Fruit fly (Drosophila melanogaster) whole organism, embryonic: ENCODE measurements around the gene CG34290.

ENCODE experiments used
- B-H1 ChIP-seq: fragments of 200-800 bp; sonication (Bioruptor generic); IDR thresholded peaks from 3 replicates; pipeline ENCODE4 v1.3.6; 2022; ENCODE audit warnings: missing biosample characterization, missing genetic modification characterization
- B-H2 ChIP-seq: fragments of 200-800 bp; sonication (Bioruptor generic); optimal IDR thresholded peaks from 2 replicates; lab custom pipeline; 2018; ENCODE audit warnings: missing biosample characterization, mild to moderate bottlenecking, missing genetic modification characterization
- Bteb2 ChIP-seq: fragments of 200-800 bp; sonication (Bioruptor generic); optimal IDR thresholded peaks from 2 replicates; lab custom pipeline; 2016; ENCODE audit warnings: missing biosample characterization, missing genetic modification characterization
- CG1024 ChIP-seq: fragments of 200-800 bp; sonication (Bioruptor generic); IDR thresholded peaks from 2 replicates; pipeline ENCODE4 v1.3.6; 2022; ENCODE audit warnings: missing biosample characterization, missing genetic modification characterization
- CG11093 ChIP-seq: fragments of 200-800 bp; sonication (Bioruptor generic); IDR thresholded peaks from 3 replicates; pipeline ENCODE4 v1.3.6; 2022; ENCODE audit warnings: missing biosample characterization, missing genetic modification characterization
- CG12744 ChIP-seq: fragments of 200-800 bp; sonication (Bioruptor generic); optimal IDR thresholded peaks from 2 replicates; lab custom pipeline; 2016; ENCODE audit warnings: missing biosample characterization, missing genetic modification characterization
- CG13624 ChIP-seq: fragments of 200-800 bp; sonication (Bioruptor generic); optimal IDR thresholded peaks from 2 replicates; lab custom pipeline; 2016; ENCODE audit warnings: missing biosample characterization, missing genetic modification characterization
- CG13894 ChIP-seq: fragments of 200-800 bp; sonication (Bioruptor generic); optimal IDR thresholded peaks from 3 replicates; lab custom pipeline; 2018; ENCODE audit warnings: missing biosample characterization, mild to moderate bottlenecking, missing genetic modification characterization, moderate library complexity
- CG14441 ChIP-seq: fragments of 200-800 bp; sonication (Bioruptor generic); IDR thresholded peaks from 2 replicates; pipeline ENCODE4 v1.3.6; 2022; ENCODE audit warnings: missing biosample characterization, missing genetic modification characterization
- CG14710 ChIP-seq: fragments of 200-800 bp; sonication (Bioruptor generic); optimal IDR thresholded peaks from 3 replicates; lab custom pipeline; 2019; ENCODE audit warnings: missing biosample characterization, mild to moderate bottlenecking, missing genetic modification characterization, moderate library complexity
- CG15479 ChIP-seq: fragments of 200-800 bp; sonication (Bioruptor generic); optimal IDR thresholded peaks from 3 replicates; lab custom pipeline; 2019; ENCODE audit warnings: missing biosample characterization, mild to moderate bottlenecking, missing genetic modification characterization, moderate library complexity
- CG15601 ChIP-seq: fragments of 200-800 bp; sonication (Bioruptor generic); optimal IDR thresholded peaks from 3 replicates; lab custom pipeline; 2019; ENCODE audit warnings: missing biosample characterization, mild to moderate bottlenecking, missing genetic modification characterization, moderate library complexity
- CG1603 ChIP-seq: fragments of 200-800 bp; sonication (Bioruptor generic); optimal IDR thresholded peaks from 2 replicates; lab custom pipeline; 2019; ENCODE audit warnings: missing biosample characterization, mild to moderate bottlenecking, missing genetic modification characterization, moderate library complexity
- CG16813 ChIP-seq: fragments of 200-800 bp; sonication (Bioruptor generic); IDR thresholded peaks from 3 replicates; pipeline ENCODE4 v1.3.6; 2022; ENCODE audit warnings: missing biosample characterization, missing genetic modification characterization; ENCODE audit not compliant: partially characterized antibody
- CG1792 ChIP-seq: fragments of 200-800 bp; sonication (Bioruptor generic); optimal IDR thresholded peaks from 2 replicates; lab custom pipeline; 2016; ENCODE audit warnings: missing biosample characterization, missing genetic modification characterization
- CG18764 ChIP-seq: fragments of 200-800 bp; sonication (Bioruptor generic); optimal IDR thresholded peaks from 3 replicates; lab custom pipeline; 2016; ENCODE audit warnings: missing biosample characterization, missing genetic modification characterization
- CG2129 ChIP-seq: fragments of 200-800 bp; sonication (Bioruptor generic); IDR thresholded peaks from 2 replicates; pipeline ENCODE4 v1.3.6; 2022; ENCODE audit warnings: missing biosample characterization, missing genetic modification characterization; ENCODE audit not compliant: partially characterized antibody
- CG30403 ChIP-seq: fragments of 200-800 bp; sonication (Bioruptor generic); optimal IDR thresholded peaks from 3 replicates; lab custom pipeline; 2016; ENCODE audit warnings: missing biosample characterization, missing genetic modification characterization
- CG4854 ChIP-seq: fragments of 200-800 bp; sonication (Bioruptor generic); optimal IDR thresholded peaks from 2 replicates; lab custom pipeline; 2016; ENCODE audit warnings: missing biosample characterization, missing genetic modification characterization, inconsistent platforms
- CG6813 ChIP-seq: fragments of 200-800 bp; sonication (Bioruptor generic); optimal IDR thresholded peaks from 2 replicates; lab custom pipeline; 2017; ENCODE audit warnings: missing biosample characterization, missing genetic modification characterization, mild to moderate bottlenecking, moderate library complexity, missing genetic modification reagents
- CG6854 ChIP-seq: fragments of 200-800 bp; sonication (Bioruptor generic); optimal IDR thresholded peaks from 3 replicates; lab custom pipeline; 2017; ENCODE audit warnings: missing biosample characterization, mild to moderate bottlenecking, missing genetic modification characterization
- CoRest ChIP-seq: fragments of 200-800 bp; sonication (Bioruptor generic); optimal IDR thresholded peaks from 3 replicates; lab custom pipeline; 2018; ENCODE audit warnings: missing biosample characterization, mild to moderate bottlenecking, missing genetic modification characterization, moderate library complexity
- Fer3 ChIP-seq: fragments of 200-800 bp; sonication (Bioruptor generic); optimal IDR thresholded peaks from 2 replicates; lab custom pipeline; 2018; ENCODE audit warnings: missing biosample characterization, mild to moderate bottlenecking, missing genetic modification characterization, moderate library complexity
- Gsc ChIP-seq: fragments of 200-800 bp; sonication (Bioruptor generic); IDR thresholded peaks from 2 replicates; pipeline ENCODE4 v1.3.6; 2022; ENCODE audit warnings: missing biosample characterization, missing genetic modification characterization
- HLH4C ChIP-seq: fragments of 200-800 bp; sonication (Bioruptor generic); IDR thresholded peaks from 3 replicates; pipeline ENCODE4 v1.3.6; 2022; ENCODE audit warnings: missing biosample characterization, missing genetic modification characterization; ENCODE audit not compliant: partially characterized antibody
- Hand ChIP-seq: fragments of 200-800 bp; sonication (Bioruptor generic); optimal IDR thresholded peaks from 2 replicates; lab custom pipeline; 2017; ENCODE audit warnings: mild to moderate bottlenecking, missing biosample characterization, missing genetic modification reagents, missing genetic modification characterization
- HmgZ ChIP-seq: fragments of 200-800 bp; sonication (Bioruptor generic); optimal IDR thresholded peaks from 2 replicates; lab custom pipeline; 2018; ENCODE audit warnings: missing biosample characterization, mild to moderate bottlenecking, missing genetic modification characterization
- Mrtf ChIP-seq: fragments of 200-800 bp; sonication (Bioruptor generic); IDR thresholded peaks from 3 replicates; pipeline ENCODE4 v1.3.6; 2022; ENCODE audit warnings: missing biosample characterization, missing genetic modification characterization
- Myb ChIP-seq: fragments of 200-800 bp; sonication (Bioruptor generic); optimal IDR thresholded peaks from 2 replicates; lab custom pipeline; 2016; ENCODE audit warnings: missing biosample characterization, missing genetic modification characterization
- NC2β ChIP-seq: fragments of 200-800 bp; sonication (Bioruptor generic); optimal IDR thresholded peaks from 2 replicates; lab custom pipeline; 2016; ENCODE audit warnings: missing biosample characterization, missing genetic modification characterization
- PHDP ChIP-seq: fragments of 200-800 bp; sonication (Bioruptor generic); optimal IDR thresholded peaks from 3 replicates; lab custom pipeline; 2018; ENCODE audit warnings: missing biosample characterization, mild to moderate bottlenecking, missing genetic modification characterization, moderate library complexity
- Rfx ChIP-seq: fragments of 200-800 bp; sonication (Bioruptor generic); IDR thresholded peaks from 2 replicates; pipeline ENCODE4 v1.3.6; 2022; ENCODE audit warnings: missing biosample characterization, missing genetic modification characterization
- Sry-δ ChIP-seq: fragments of 200-800 bp; sonication (Bioruptor generic); optimal IDR thresholded peaks from 2 replicates; lab custom pipeline; 2016; ENCODE audit warnings: missing biosample characterization, missing genetic modification characterization
- Taf1 ChIP-seq: fragments of 200-800 bp; sonication (Bioruptor generic); IDR thresholded peaks from 2 replicates; pipeline ENCODE4 v1.3.6; 2022; ENCODE audit warnings: missing biosample characterization, missing genetic modification characterization
- cad ChIP-seq: fragments of >200 bp; optimal IDR thresholded peaks from 2 replicates; lab custom pipeline; 2017; ENCODE audit warnings: missing biosample characterization, missing genetic modification characterization
- cas ChIP-seq: fragments of 200-800 bp; sonication (Bioruptor generic); IDR thresholded peaks from 2 replicates; pipeline ENCODE4 v1.3.6; 2022; ENCODE audit warnings: missing biosample characterization, missing genetic modification characterization
- croc ChIP-seq: fragments of 200-800 bp; sonication (Bioruptor generic); conservative IDR thresholded peaks from 3 replicates; pipeline ENCODE4 v1.3.6; 2022; ENCODE audit warnings: missing biosample characterization, missing genetic modification characterization
- crol ChIP-seq: fragments of 200-800 bp; sonication (Bioruptor generic); IDR thresholded peaks from 2 replicates; pipeline ENCODE4 v1.3.6; 2022; ENCODE audit warnings: missing biosample characterization, missing genetic modification characterization
- emc ChIP-seq: fragments of 200-800 bp; sonication (Bioruptor generic); optimal IDR thresholded peaks from 2 replicates; lab custom pipeline; 2016; ENCODE audit warnings: missing biosample characterization, missing genetic modification characterization
- ftz-f1 ChIP-seq: fragments of 200-800 bp; sonication (Bioruptor generic); optimal IDR thresholded peaks from 2 replicates; lab custom pipeline; 2016; ENCODE audit warnings: missing biosample characterization, missing genetic modification characterization
- gcm2 ChIP-seq: fragments of 200-800 bp; sonication (Bioruptor generic); optimal IDR thresholded peaks from 2 replicates; lab custom pipeline; 2016; ENCODE audit warnings: missing biosample characterization, missing genetic modification characterization
- gem ChIP-seq: fragments of 200-800 bp; sonication (Bioruptor generic); optimal IDR thresholded peaks from 2 replicates; lab custom pipeline; 2019; ENCODE audit warnings: missing biosample characterization, mild to moderate bottlenecking, missing genetic modification characterization, moderate library complexity
- lmd ChIP-seq: fragments of 200-800 bp; sonication (Bioruptor generic); IDR thresholded peaks from 2 replicates; pipeline ENCODE4 v1.3.6; 2022; ENCODE audit warnings: missing biosample characterization, missing genetic modification characterization
- repo ChIP-seq: fragments of 200-800 bp; sonication (Bioruptor generic); optimal IDR thresholded peaks from 2 replicates; lab custom pipeline; 2016; ENCODE audit warnings: missing biosample characterization, missing genetic modification characterization
- rib ChIP-seq: fragments of 200-800 bp; sonication (Bioruptor generic); IDR thresholded peaks from 2 replicates; pipeline ENCODE4 v1.3.6; 2022; ENCODE audit warnings: missing biosample characterization, missing genetic modification characterization
- salm ChIP-seq: fragments of 200-800 bp; sonication (Bioruptor generic); optimal IDR thresholded peaks from 2 replicates; lab custom pipeline; 2018; ENCODE audit warnings: missing biosample characterization, mild to moderate bottlenecking, missing genetic modification characterization
- scrt ChIP-seq: fragments of 200-800 bp; sonication (Bioruptor generic); optimal IDR thresholded peaks from 2 replicates; lab custom pipeline; 2018; ENCODE audit warnings: missing biosample characterization, mild to moderate bottlenecking, missing genetic modification characterization, moderate library complexity
- sob ChIP-seq: fragments of 200-800 bp; sonication (Bioruptor generic); IDR thresholded peaks from 2 replicates; pipeline ENCODE4 v1.3.6; 2022; ENCODE audit warnings: missing biosample characterization, missing genetic modification characterization
- stc ChIP-seq: fragments of 200-800 bp; sonication (Bioruptor generic); IDR thresholded peaks from 2 replicates; pipeline ENCODE4 v1.3.6; 2022; ENCODE audit warnings: missing biosample characterization, missing genetic modification characterization
- toy ChIP-seq: fragments of 200-800 bp; sonication (Bioruptor generic); IDR thresholded peaks from 2 replicates; pipeline ENCODE4 v1.3.6; 2022; ENCODE audit warnings: missing biosample characterization, missing genetic modification characterization
- vvl ChIP-seq: fragments of 200-800 bp; sonication (Bioruptor generic); IDR thresholded peaks from 2 replicates; pipeline ENCODE4 v1.3.6; 2022; ENCODE audit warnings: missing biosample characterization, missing genetic modification characterization

CG34290 gene

dm6 chr3R:24252494-24252893 lies 37.1 kb downstream of the CG34290 start, which contains the start of gene beta-PheRS (continued):
- TF ChIP-seq lmd (GFP tag; lab: Robert Waterston, UW) (peak; percentile 30; the same call in 1 of the 2 replicates), CG1603 (tag; lab: Kevin White, UChicago) (no peak), CG13624 (GFP tag; lab: Kevin White, UChicago) (peak; percentile 64), CG6854 (GFP tag; lab: Kevin White, UChicago) (no peak), vvl (GFP tag; lab: Robert Waterston, UW) (peak; percentile 88), gem (tag; lab: Kevin White, UChicago) (no peak), B-H2 (GFP tag; lab: Kevin White, UChicago) (no peak), Taf1 (GFP tag; lab: Robert Waterston, UW) (no peak), CG18764 (GFP tag; lab: Kevin White, UChicago) (no peak), CG14441 (peak; percentile 39; the same call in 1 of the 2 replicates), HLH4C (GFP tag; lab: Robert Waterston, UW) (peak; percentile 84), gcm2 (GFP tag; lab: Kevin White, UChicago) (no peak), Myb (peak; percentile 63), CG11093 (GFP tag; lab: Robert Waterston, UW) (no peak), CG12744 (no peak), cad (GFP tag; lab: Kevin White, UChicago) (no peak), HmgZ (tag; lab: Kevin White, UChicago) (peak; percentile 88), cas (GFP tag; lab: Robert Waterston, UW) (no peak), emc (GFP tag; lab: Kevin White, UChicago) (no peak), Mrtf (GFP tag; lab: Robert Waterston, UW) (peak; percentile 48; the same call in 1 of the 3 replicates), CG2129 (GFP tag; lab: Robert Waterston, UW) (peak; percentile 63), ftz-f1 (peak; percentile 71), Hand (GFP tag; lab: Kevin White, UChicago) (no peak), Bteb2 (GFP tag; lab: Kevin White, UChicago) (peak; percentile 70), CG30403 (GFP tag; lab: Kevin White, UChicago) (peak; percentile 61), CG1792 (peak; percentile 0), CG1024 (peak; percentile 70), CG13894 (tag; lab: Kevin White, UChicago) (no peak), stc (GFP tag; lab: Robert Waterston, UW) (no peak), sob (GFP tag; lab: Robert Waterston, UW) (peak; percentile 81), Rfx (GFP tag; lab: Robert Waterston, UW) (peak; percentile 86), CG15601 (tag; lab: Kevin White, UChicago) (no peak), toy (GFP tag; lab: Robert Waterston, UW) (no peak), CoRest (tag; lab: Kevin White, UChicago) (no peak), CG6813 (GFP tag; lab: Kevin White, UChicago) (no peak), CG14710 (peak; percentile 95), crol (GFP tag; lab: Robert Waterston, UW) (no peak), CG15479 (GFP tag; lab: Kevin White, UChicago) (no peak), croc (no peak), NC2β (GFP tag; lab: Kevin White, UChicago) (peak; percentile 50), CG4854 (GFP tag; lab: Kevin White, UChicago) (peak; percentile 73), Gsc (GFP tag; lab: Robert Waterston, UW) (no peak), salm (tag; lab: Kevin White, UChicago) (no peak), repo (peak; percentile 57), Fer3 (tag; lab: Kevin White, UChicago) (no peak), rib (GFP tag; lab: Robert Waterston, UW) (peak; percentile 96), CG16813 (GFP tag; lab: Robert Waterston, UW) (peak; percentile 93), scrt (GFP tag; lab: Kevin White, UChicago) (no peak), Sry-δ (GFP tag; lab: Kevin White, UChicago) (peak; percentile 81), PHDP (no peak), B-H1 (peak; percentile 22; the same call in 1 of the 3 replicates)
